Worm (Caenorhabditis elegans) whole organism, late embryonic: Measurements from ENCODE around the gene R10E4.9.

ENCODE experiments used
- C08G9.2 ChIP-seq: sonication (generic microtip); optimal IDR thresholded peaks from 2 replicates; lab custom pipeline; 2016; ENCODE audit warnings: mild to moderate bottlenecking, missing genetic modification characterization, moderate library complexity, missing compliant biosample characterization
- C38D4.7 ChIP-seq: fragments of 200-800 bp; sonication (Bioruptor generic); optimal IDR thresholded peaks from 2 replicates; lab custom pipeline; 2018; ENCODE audit warnings: mild to moderate bottlenecking, missing genetic modification characterization, moderate library complexity, missing compliant biosample characterization
- F13H6.1 ChIP-seq: sonication (generic microtip); optimal IDR thresholded peaks from 2 replicates; lab custom pipeline; 2016; ENCODE audit warnings: missing genetic modification characterization, missing compliant biosample characterization
- K02D7.2 ChIP-seq: sonication (generic microtip); optimal IDR thresholded peaks from 2 replicates; lab custom pipeline; 2017; ENCODE audit warnings: mild to moderate bottlenecking, missing genetic modification characterization, missing compliant biosample characterization
- ahr-1 ChIP-seq: sonication (generic microtip); optimal IDR thresholded peaks from 2 replicates; lab custom pipeline; 2016; ENCODE audit warnings: missing genetic modification characterization, missing compliant biosample characterization
- ama-1 ChIP-seq: fragments of 150-350 bp; optimal IDR thresholded peaks from 2 replicates; lab custom pipeline; 2014
- ceh-14 ChIP-seq: sonication (generic microtip); optimal IDR thresholded peaks from 2 replicates; lab custom pipeline; 2016; ENCODE audit warnings: missing genotype, missing genetic modification characterization, missing compliant biosample characterization
- ceh-22 ChIP-seq: sonication (generic microtip); optimal IDR thresholded peaks from 2 replicates; lab custom pipeline; 2017; ENCODE audit warnings: missing biosample characterization, missing genetic modification characterization
- ceh-24 ChIP-seq: sonication (generic microtip); optimal IDR thresholded peaks from 2 replicates; lab custom pipeline; 2016; ENCODE audit warnings: mild to moderate bottlenecking, missing genetic modification characterization, missing compliant biosample characterization
- ceh-31 ChIP-seq: sonication (generic microtip); optimal IDR thresholded peaks from 2 replicates; lab custom pipeline; 2016; ENCODE audit warnings: missing genetic modification characterization, missing compliant biosample characterization
- ceh-34 ChIP-seq: sonication (generic microtip); optimal IDR thresholded peaks from 2 replicates; lab custom pipeline; 2016; ENCODE audit warnings: mild to moderate bottlenecking, missing genetic modification characterization, missing compliant biosample characterization
- ceh-45 ChIP-seq: fragments of 200-800 bp; sonication (Bioruptor generic); IDR thresholded peaks from 2 replicates; pipeline ENCODE4 v1.3.6; 2022; ENCODE audit warnings: missing genetic modification reagents, missing genetic modification characterization, missing compliant biosample characterization
- che-1 ChIP-seq: sonication (generic microtip); optimal IDR thresholded peaks from 2 replicates; lab custom pipeline; 2016; ENCODE audit warnings: mild to moderate bottlenecking, missing genetic modification characterization, missing compliant biosample characterization
- dve-1 ChIP-seq: sonication (generic microtip); optimal IDR thresholded peaks from 2 replicates; lab custom pipeline; 2017; ENCODE audit warnings: antibody characterized with exemption, mild to moderate bottlenecking, missing genetic modification characterization, missing compliant biosample characterization
- elt-2 ChIP-seq: sonication (generic microtip); optimal IDR thresholded peaks from 2 replicates; lab custom pipeline; 2016; ENCODE audit warnings: missing genetic modification reagents, missing genetic modification characterization, missing compliant biosample characterization
- elt-4 ChIP-seq: sonication (generic microtip); optimal IDR thresholded peaks from 2 replicates; lab custom pipeline; 2016; ENCODE audit warnings: missing genetic modification characterization, missing compliant biosample characterization
- eyg-1 ChIP-seq: sonication (generic microtip); optimal IDR thresholded peaks from 2 replicates; lab custom pipeline; 2016; ENCODE audit warnings: missing genotype, missing genetic modification characterization, missing compliant biosample characterization
- fax-1 ChIP-seq: sonication (generic microtip); optimal IDR thresholded peaks from 2 replicates; lab custom pipeline; 2016; ENCODE audit warnings: missing genotype, missing genetic modification characterization, missing compliant biosample characterization
- fkh-6 ChIP-seq: sonication (generic microtip); optimal IDR thresholded peaks from 2 replicates; lab custom pipeline; 2016; ENCODE audit warnings: missing genetic modification characterization, missing compliant biosample characterization
- hlh-13 ChIP-seq: fragments of 200-800 bp; sonication (Bioruptor generic); optimal IDR thresholded peaks from 2 replicates; lab custom pipeline; 2018; ENCODE audit warnings: mild to moderate bottlenecking, missing genetic modification characterization, missing compliant biosample characterization
- hlh-15 ChIP-seq: sonication (generic microtip); optimal IDR thresholded peaks from 2 replicates; lab custom pipeline; 2016; ENCODE audit warnings: missing genetic modification characterization, missing compliant biosample characterization
- hlh-30 ChIP-seq: sonication (generic microtip); optimal IDR thresholded peaks from 2 replicates; lab custom pipeline; 2017; ENCODE audit warnings: antibody characterized with exemption, missing genetic modification characterization, missing compliant biosample characterization; ENCODE audit not compliant: insufficient read depth
- lim-6 ChIP-seq: sonication (generic microtip); optimal IDR thresholded peaks from 2 replicates; lab custom pipeline; 2016; ENCODE audit warnings: missing genetic modification characterization, missing compliant biosample characterization
- lin-11 ChIP-seq: fragments of 200-800 bp; sonication (Bioruptor generic); optimal IDR thresholded peaks from 2 replicates; lab custom pipeline; 2018; ENCODE audit warnings: mild to moderate bottlenecking, missing genetic modification characterization, missing compliant biosample characterization
- nfya-1 ChIP-seq: sonication (generic microtip); optimal IDR thresholded peaks from 2 replicates; lab custom pipeline; 2017; ENCODE audit warnings: missing genetic modification characterization, mild to moderate bottlenecking, missing compliant biosample characterization, antibody characterized with exemption, moderate library complexity
- nhr-11 ChIP-seq: fragments of 150-350 bp; optimal IDR thresholded peaks from 2 replicates; lab custom pipeline; 2014; ENCODE audit warnings: missing biosample characterization, missing genetic modification characterization
- nhr-232 ChIP-seq: sonication (generic microtip); optimal IDR thresholded peaks from 2 replicates; lab custom pipeline; 2016; ENCODE audit warnings: missing genetic modification characterization, missing compliant biosample characterization
- odd-2 ChIP-seq: sonication (generic microtip); optimal IDR thresholded peaks from 2 replicates; lab custom pipeline; 2017; ENCODE audit warnings: antibody characterized with exemption, mild to moderate bottlenecking, missing genetic modification characterization, missing compliant biosample characterization
- pat-9 ChIP-seq: fragments of 200-800 bp; sonication (Bioruptor generic); optimal IDR thresholded peaks from 2 replicates; lab custom pipeline; 2018; ENCODE audit warnings: mild to moderate bottlenecking, missing genetic modification characterization, moderate library complexity, missing compliant biosample characterization
- pax-1 ChIP-seq: fragments of 150-350 bp; optimal IDR thresholded peaks from 2 replicates; lab custom pipeline; 2014; ENCODE audit warnings: missing biosample characterization, missing genetic modification characterization
- pha-4 ChIP-seq: fragments of 150-350 bp; optimal IDR thresholded peaks from 2 replicates; lab custom pipeline; 2018; ENCODE audit warnings: missing biosample characterization, missing genetic modification reagents, missing genetic modification characterization
- pqm-1 ChIP-seq: sonication (generic microtip); optimal IDR thresholded peaks from 2 replicates; lab custom pipeline; 2016; ENCODE audit warnings: missing genetic modification characterization, missing compliant biosample characterization
- ref-2 ChIP-seq: sonication (generic microtip); optimal IDR thresholded peaks from 2 replicates; lab custom pipeline; 2016; ENCODE audit warnings: missing genetic modification characterization, missing compliant biosample characterization
- rnt-1 ChIP-seq: sonication (generic microtip); optimal IDR thresholded peaks from 2 replicates; lab custom pipeline; 2016; ENCODE audit warnings: missing genetic modification characterization, missing compliant biosample characterization
- sdc-2 ChIP-seq: sonication (generic microtip); optimal IDR thresholded peaks from 2 replicates; lab custom pipeline; 2016; ENCODE audit warnings: missing genotype, missing genetic modification characterization, missing compliant biosample characterization
- sox-4 ChIP-seq: sonication (generic microtip); optimal IDR thresholded peaks from 2 replicates; lab custom pipeline; 2017; ENCODE audit warnings: mild to moderate bottlenecking, missing genetic modification characterization, inconsistent platforms, missing compliant biosample characterization
- syd-9 ChIP-seq: sonication (generic microtip); optimal IDR thresholded peaks from 2 replicates; lab custom pipeline; 2016; ENCODE audit warnings: mild to moderate bottlenecking, missing genetic modification characterization, moderate library complexity, missing compliant biosample characterization
- tbx-2 ChIP-seq: sonication (generic microtip); optimal IDR thresholded peaks from 2 replicates; lab custom pipeline; 2016; ENCODE audit warnings: missing genetic modification characterization, missing compliant biosample characterization
- tbx-7 ChIP-seq: sonication (generic microtip); optimal IDR thresholded peaks from 2 replicates; lab custom pipeline; 2016; ENCODE audit warnings: missing genotype, missing genetic modification characterization, missing compliant biosample characterization
- unc-42 ChIP-seq: sonication (generic microtip); optimal IDR thresholded peaks from 2 replicates; lab custom pipeline; 2016; ENCODE audit warnings: missing genotype, missing genetic modification characterization, missing compliant biosample characterization
- unc-55 ChIP-seq: sonication (generic microtip); optimal IDR thresholded peaks from 2 replicates; lab custom pipeline; 2017; ENCODE audit warnings: missing biosample characterization, missing genetic modification reagents, missing genetic modification characterization
- unc-86 ChIP-seq: sonication (generic microtip); optimal IDR thresholded peaks from 2 replicates; lab custom pipeline; 2016; ENCODE audit warnings: missing genetic modification characterization, missing compliant biosample characterization
- zip-5 ChIP-seq: sonication (generic microtip); optimal IDR thresholded peaks from 2 replicates; lab custom pipeline; 2016; ENCODE audit warnings: missing genetic modification characterization, missing compliant biosample characterization

Gene R10E4.9

ce11 chrIII:4272864-4273263 lies 29.3 kb downstream of the R10E4.9 start:
- TF ChIP-seq K02D7.2 (tag; lab: Kevin White, UChicago) (no peak), hlh-30 (peak; percentile 61)
- TF ChIP-seq, all 69 proteins: peak for 1

ce11 chrIII:4271059-4271458 lies 31.1 kb downstream of the R10E4.9 start:
- TF ChIP-seq elt-4 (no peak), elt-2 (peak; percentile 11), pax-1 (no peak)

ce11 chrIII:4269220-4269935 lies 32.8 kb downstream of the R10E4.9 start, which contains the start of the genes sftb-1 and R10E4.1:
TSS of gene sftb-1 (minus strand) at chrIII:4269270.
TSS of gene R10E4.1 (plus strand) at chrIII:4269743.
- no peak for TF ChIP-seq rnt-1 (tag; lab: Kevin White, UChicago)
- no peak for TF ChIP-seq ceh-22 (tag; lab: Kevin White, UChicago)
- no peak for TF ChIP-seq ceh-24 (tag; lab: Kevin White, UChicago)
- peak; percentile 37 for TF ChIP-seq ceh-14 (tag; lab: Kevin White, UChicago)
- no peak for TF ChIP-seq tbx-7 (tag; lab: Kevin White, UChicago)
- no peak for TF ChIP-seq che-1 (tag; lab: Kevin White, UChicago)
- TF ChIP-seq dve-1 (tag; lab: Kevin White, UChicago), result no peak
- no peak for TF ChIP-seq eyg-1 (tag; lab: Kevin White, UChicago)
- TF ChIP-seq elt-2, result peak; percentile 4
- no peak for TF ChIP-seq hlh-13
- peak; percentile 4 for TF ChIP-seq ceh-31 (tag; lab: Kevin White, UChicago)
- TF ChIP-seq lin-11, result no peak
- no peak for TF ChIP-seq F13H6.1 (tag; lab: Kevin White, UChicago)
- no peak for TF ChIP-seq zip-5
- TF ChIP-seq ref-2, result no peak
- no peak for TF ChIP-seq hlh-15
- TF ChIP-seq ceh-34 (tag; lab: Kevin White, UChicago), result no peak
- TF ChIP-seq tbx-2 (tag; lab: Kevin White, UChicago), result peak; percentile 31
- TF ChIP-seq fax-1 (tag; lab: Kevin White, UChicago), result no peak
- TF ChIP-seq C38D4.7 (GFP tag; lab: Kevin White, UChicago), result no peak
- TF ChIP-seq nhr-232 (tag; lab: Kevin White, UChicago), result no peak
- no peak for TF ChIP-seq sox-4
- TF ChIP-seq nfya-1, result peak; percentile 55
- no peak for TF ChIP-seq ama-1
- TF ChIP-seq sdc-2, result no peak
- no peak for TF ChIP-seq odd-2 (tag; lab: Kevin White, UChicago)
- no peak for TF ChIP-seq pqm-1 (tag; lab: Kevin White, UChicago)
- TF ChIP-seq nhr-11, result no peak
- no peak for TF ChIP-seq unc-55
- no peak for TF ChIP-seq unc-42 (tag; lab: Kevin White, UChicago)
- TF ChIP-seq syd-9 (tag; lab: Kevin White, UChicago), result no peak
- TF ChIP-seq C08G9.2 (tag; lab: Kevin White, UChicago), result no peak
- TF ChIP-seq unc-86 (tag; lab: Kevin White, UChicago), result no peak

ce11 chrIII:4265892-4266291 lies 36.3 kb downstream of the R10E4.9 start:
- TF ChIP-seq fkh-6, result no peak
- no peak for TF ChIP-seq ceh-22 (tag; lab: Kevin White, UChicago)
- no peak for TF ChIP-seq pqm-1 (tag; lab: Kevin White, UChicago)
- TF ChIP-seq ceh-45 (GFP tag; lab: Robert Waterston, UW), result no peak
- no peak for TF ChIP-seq ahr-1 (tag; lab: Kevin White, UChicago)
- no peak for TF ChIP-seq pat-9 (tag; lab: Kevin White, UChicago)
- no peak for TF ChIP-seq pha-4 (tag; lab: Kevin White, UChicago)
- no peak for TF ChIP-seq unc-86 (tag; lab: Kevin White, UChicago)
- no peak for TF ChIP-seq lim-6
